Worm (Caenorhabditis elegans) whole organism, L1 larva: ENCODE measurements around the gene F38B7.17.

Experiments
- C04F5.9 ChIP-seq: sonication (generic microtip); optimal IDR thresholded peaks from 2 replicates; lab custom pipeline; 2016; ENCODE audit warnings: missing genetic modification characterization, missing compliant biosample characterization
- C34B4.2 ChIP-seq: sonication (generic microtip); optimal IDR thresholded peaks from 2 replicates; lab custom pipeline; 2017; ENCODE audit warnings: mild to moderate bottlenecking, missing genetic modification characterization, missing compliant biosample characterization
- aha-1 ChIP-seq: fragments of 150-350 bp; optimal IDR thresholded peaks from 2 replicates; lab custom pipeline; 2014; ENCODE audit warnings: missing biosample characterization, missing genetic modification characterization
- aly-2 ChIP-seq: fragments of 150-350 bp; optimal IDR thresholded peaks from 2 replicates; lab custom pipeline; 2014; ENCODE audit warnings: missing biosample characterization, missing genetic modification characterization
- ceh-63 ChIP-seq: fragments of 200-800 bp; sonication (Bioruptor generic); optimal IDR thresholded peaks from 2 replicates; lab custom pipeline; 2018; ENCODE audit warnings: mild to moderate bottlenecking, missing genetic modification characterization, missing compliant biosample characterization
- ceh-82 ChIP-seq, 3 experiments: fragments of 150-350 bp in 1 of 3; sonication (generic microtip) in 2 of 3; optimal IDR thresholded peaks; 2 replicates each; lab custom pipeline; 2014 to 2017; ENCODE audit warnings: missing biosample characterization in 3 of 3, missing genetic modification characterization in 3 of 3
- ceh-90 ChIP-seq: sonication (generic microtip); optimal IDR thresholded peaks from 2 replicates; lab custom pipeline; 2016; ENCODE audit warnings: missing genetic modification characterization, missing compliant biosample characterization
- dpl-1 ChIP-seq, 3 experiments: fragments of 150-350 bp in 2 of 3; sonication (generic microtip) in 1 of 3; optimal IDR thresholded peaks; 2 replicates each; lab custom pipeline; 2014 to 2017; ENCODE audit warnings: missing biosample characterization in 3 of 3, missing genetic modification characterization in 3 of 3, missing genetic modification reagents in 3 of 3
- dsc-1 ChIP-seq: sonication (generic microtip); optimal IDR thresholded peaks from 2 replicates; lab custom pipeline; 2016; ENCODE audit warnings: mild to moderate bottlenecking, missing genetic modification characterization, missing compliant biosample characterization
- efl-3 ChIP-seq: fragments of 200-800 bp; sonication (Bioruptor generic); optimal IDR thresholded peaks from 2 replicates; lab custom pipeline; 2018; ENCODE audit warnings: mild to moderate bottlenecking, missing genetic modification characterization, missing compliant biosample characterization
- egl-13 ChIP-seq: sonication (generic microtip); optimal IDR thresholded peaks from 2 replicates; lab custom pipeline; 2016; ENCODE audit warnings: missing genotype, missing genetic modification reagents, missing genetic modification characterization, missing compliant biosample characterization
- egl-27 ChIP-seq, 2 experiments: fragments of 150-350 bp in 1 of 2; sonication (generic microtip); optimal IDR thresholded peaks; 3 replicates each; lab custom pipeline; 2017 to 2018; ENCODE audit warnings: missing biosample characterization in 2 of 2, missing genetic modification characterization in 2 of 2, missing genetic modification reagents in 2 of 2
- elt-2 ChIP-seq: sonication (generic microtip); optimal IDR thresholded peaks from 2 replicates; lab custom pipeline; 2016; ENCODE audit warnings: missing genetic modification characterization, mild to moderate bottlenecking, inconsistent platforms, missing compliant biosample characterization, missing genetic modification reagents
- elt-3 ChIP-seq, 6 experiments: fragments of 150-350 bp in 1 of 6; sonication (generic microtip); optimal IDR thresholded peaks; 2 replicates each; lab custom pipeline; 2017 to 2018; ENCODE audit warnings: missing biosample characterization in 6 of 6, missing genetic modification characterization in 6 of 6, inconsistent platforms in 1 of 6
- fkh-10 ChIP-seq: sonication (generic microtip); optimal IDR thresholded peaks from 2 replicates; lab custom pipeline; 2017; ENCODE audit warnings: missing biosample characterization, missing genetic modification reagents, missing genetic modification characterization
- grh-1 ChIP-seq: fragments of 200-800 bp; sonication (Bioruptor generic); IDR thresholded peaks from 2 replicates; pipeline ENCODE4 v1.3.6; 2022; ENCODE audit warnings: missing genetic modification reagents, missing genetic modification characterization, missing compliant biosample characterization
- hlh-4 ChIP-seq: sonication (generic microtip); optimal IDR thresholded peaks from 2 replicates; lab custom pipeline; 2016; ENCODE audit warnings: mild to moderate bottlenecking, missing genetic modification characterization, missing compliant biosample characterization
- hpl-2 ChIP-seq: fragments of 150-350 bp; optimal IDR thresholded peaks from 2 replicates; lab custom pipeline; 2014; ENCODE audit warnings: missing biosample characterization, missing genetic modification reagents, missing genetic modification characterization
- irx-1 ChIP-seq: sonication (generic microtip); optimal IDR thresholded peaks from 2 replicates; lab custom pipeline; 2016; ENCODE audit warnings: missing genetic modification characterization, missing compliant biosample characterization
- isw-1 ChIP-seq: fragments of 200-800 bp; sonication (Bioruptor generic); IDR thresholded peaks from 2 replicates; pipeline ENCODE4 v1.3.6; 2022; ENCODE audit warnings: missing genetic modification characterization, missing compliant biosample characterization
- jun-1 ChIP-seq: fragments of 150-350 bp; optimal IDR thresholded peaks from 2 replicates; lab custom pipeline; 2014; ENCODE audit warnings: missing biosample characterization, missing genetic modification reagents, missing genetic modification characterization
- lin-15B ChIP-seq: fragments of 150-350 bp; sonication (generic microtip); optimal IDR thresholded peaks from 3 replicates; lab custom pipeline; 2014; ENCODE audit warnings: missing biosample characterization, missing genetic modification characterization
- lin-35 ChIP-seq, 2 experiments: fragments of 150-350 bp; optimal IDR thresholded peaks; 2 replicates each; lab custom pipeline; 2014; ENCODE audit warnings: missing biosample characterization in 2 of 2, missing genetic modification characterization in 2 of 2, missing genetic modification reagents in 2 of 2
- lir-3 ChIP-seq: sonication (generic microtip); optimal IDR thresholded peaks from 2 replicates; lab custom pipeline; 2016; ENCODE audit warnings: mild to moderate bottlenecking, missing genetic modification characterization, moderate library complexity, missing compliant biosample characterization; ENCODE audit not compliant: poor library complexity
- lsy-2 ChIP-seq, 2 experiments: fragments of 150-350 bp; optimal IDR thresholded peaks; 2 replicates each; lab custom pipeline; 2014; ENCODE audit warnings: missing biosample characterization in 2 of 2, missing genetic modification characterization in 2 of 2
- mdl-1 ChIP-seq, 2 experiments: fragments of 150-350 bp; optimal IDR thresholded peaks; 2 replicates each; lab custom pipeline; 2014 to 2017; ENCODE audit warnings: missing biosample characterization in 2 of 2, missing genetic modification characterization in 2 of 2, inconsistent platforms in 1 of 2
- mef-2 ChIP-seq: fragments of 150-350 bp; optimal IDR thresholded peaks from 2 replicates; lab custom pipeline; 2014; ENCODE audit warnings: missing biosample characterization, missing genetic modification characterization
- mep-1 ChIP-seq: fragments of 150-350 bp; optimal IDR thresholded peaks from 2 replicates; lab custom pipeline; 2014; ENCODE audit warnings: missing biosample characterization, missing genetic modification characterization
- nhr-11 ChIP-seq: fragments of 150-350 bp; optimal IDR thresholded peaks from 2 replicates; lab custom pipeline; 2014; ENCODE audit warnings: missing biosample characterization, missing genetic modification characterization
- nhr-19 ChIP-seq: fragments of 200-800 bp; sonication (Bioruptor generic); conservative IDR thresholded peaks from 2 replicates; pipeline ENCODE4 v1.3.6; 2022; ENCODE audit warnings: missing genetic modification characterization, missing compliant biosample characterization
- nhr-20 ChIP-seq: sonication (generic microtip); optimal IDR thresholded peaks from 2 replicates; lab custom pipeline; 2016; ENCODE audit warnings: mild to moderate bottlenecking, missing genetic modification characterization, missing compliant biosample characterization
- nhr-47 ChIP-seq: sonication (generic microtip); optimal IDR thresholded peaks from 2 replicates; lab custom pipeline; 2016; ENCODE audit warnings: mild to moderate bottlenecking, missing genetic modification characterization, moderate library complexity, missing compliant biosample characterization
- nhr-71 ChIP-seq: sonication (generic microtip); optimal IDR thresholded peaks from 2 replicates; lab custom pipeline; 2016; ENCODE audit warnings: mild to moderate bottlenecking, missing genetic modification characterization, moderate library complexity, missing compliant biosample characterization
- nhr-76 ChIP-seq: sonication (generic microtip); optimal IDR thresholded peaks from 2 replicates; lab custom pipeline; 2017; ENCODE audit warnings: missing biosample characterization, missing genetic modification characterization
- nhr-77 ChIP-seq: fragments of 150-350 bp; optimal IDR thresholded peaks from 2 replicates; lab custom pipeline; 2014; ENCODE audit warnings: missing biosample characterization, missing genetic modification characterization
- nhr-84 ChIP-seq: sonication (generic microtip); optimal IDR thresholded peaks from 2 replicates; lab custom pipeline; 2017; ENCODE audit warnings: missing biosample characterization, missing genetic modification characterization
- pax-3 ChIP-seq: fragments of 200-800 bp; sonication (Bioruptor generic); optimal IDR thresholded peaks from 2 replicates; lab custom pipeline; 2018; ENCODE audit warnings: mild to moderate bottlenecking, missing genetic modification characterization, moderate library complexity, missing compliant biosample characterization
- rnt-1 ChIP-seq: sonication (generic microtip); optimal IDR thresholded peaks from 2 replicates; lab custom pipeline; 2016; ENCODE audit warnings: mild to moderate bottlenecking, missing genetic modification characterization, moderate library complexity, missing compliant biosample characterization
- snu-23 ChIP-seq: sonication (generic microtip); optimal IDR thresholded peaks from 2 replicates; lab custom pipeline; 2016; ENCODE audit warnings: missing genetic modification characterization, missing compliant biosample characterization
- sup-37 ChIP-seq: fragments of 200-800 bp; sonication (Bioruptor generic); optimal IDR thresholded peaks from 2 replicates; lab custom pipeline; 2018; ENCODE audit warnings: mild to moderate bottlenecking, missing genetic modification characterization, missing compliant biosample characterization
- swsn-7 ChIP-seq: sonication (generic microtip); optimal IDR thresholded peaks from 2 replicates; lab custom pipeline; 2016; ENCODE audit warnings: missing genetic modification characterization, missing compliant biosample characterization
- tbx-2 ChIP-seq: sonication (generic microtip); optimal IDR thresholded peaks from 2 replicates; lab custom pipeline; 2016; ENCODE audit warnings: missing genetic modification characterization, missing compliant biosample characterization
- unc-130 ChIP-seq: fragments of 150-350 bp; optimal IDR thresholded peaks from 2 replicates; lab custom pipeline; 2017; ENCODE audit warnings: missing biosample characterization, missing genetic modification characterization, inconsistent platforms
- unc-30 ChIP-seq: sonication (generic microtip); optimal IDR thresholded peaks from 2 replicates; lab custom pipeline; 2017; ENCODE audit warnings: missing biosample characterization, missing genetic modification characterization
- unc-62 ChIP-seq: fragments of 150-350 bp; optimal IDR thresholded peaks from 2 replicates; lab custom pipeline; 2014; ENCODE audit warnings: missing biosample characterization, missing genetic modification reagents, missing genetic modification characterization
- unc-98 ChIP-seq: fragments of 200-800 bp; sonication (Bioruptor generic); IDR thresholded peaks from 2 replicates; pipeline ENCODE4 v1.3.6; 2022; ENCODE audit warnings: missing genetic modification characterization, missing compliant biosample characterization
- vab-15 ChIP-seq: sonication (generic microtip); optimal IDR thresholded peaks from 2 replicates; lab custom pipeline; 2017; ENCODE audit warnings: missing genotype, mild to moderate bottlenecking, missing genetic modification characterization, missing compliant biosample characterization
- zip-4 ChIP-seq: fragments of 200-800 bp; sonication (Bioruptor generic); optimal IDR thresholded peaks from 2 replicates; lab custom pipeline; 2018; ENCODE audit warnings: mild to moderate bottlenecking, missing genetic modification characterization, moderate library complexity, missing compliant biosample characterization
- ztf-11 ChIP-seq, 2 experiments: sonication (generic microtip); optimal IDR thresholded peaks; 2 replicates each; lab custom pipeline; 2016 to 2017; ENCODE audit warnings: missing genetic modification characterization in 2 of 2, missing biosample characterization in 1 of 2, missing compliant biosample characterization in 1 of 2
- ztf-4 ChIP-seq: fragments of 150-350 bp; optimal IDR thresholded peaks from 2 replicates; lab custom pipeline; 2014; ENCODE audit warnings: missing biosample characterization, missing genetic modification characterization

F38B7.17 gene

DNA sequence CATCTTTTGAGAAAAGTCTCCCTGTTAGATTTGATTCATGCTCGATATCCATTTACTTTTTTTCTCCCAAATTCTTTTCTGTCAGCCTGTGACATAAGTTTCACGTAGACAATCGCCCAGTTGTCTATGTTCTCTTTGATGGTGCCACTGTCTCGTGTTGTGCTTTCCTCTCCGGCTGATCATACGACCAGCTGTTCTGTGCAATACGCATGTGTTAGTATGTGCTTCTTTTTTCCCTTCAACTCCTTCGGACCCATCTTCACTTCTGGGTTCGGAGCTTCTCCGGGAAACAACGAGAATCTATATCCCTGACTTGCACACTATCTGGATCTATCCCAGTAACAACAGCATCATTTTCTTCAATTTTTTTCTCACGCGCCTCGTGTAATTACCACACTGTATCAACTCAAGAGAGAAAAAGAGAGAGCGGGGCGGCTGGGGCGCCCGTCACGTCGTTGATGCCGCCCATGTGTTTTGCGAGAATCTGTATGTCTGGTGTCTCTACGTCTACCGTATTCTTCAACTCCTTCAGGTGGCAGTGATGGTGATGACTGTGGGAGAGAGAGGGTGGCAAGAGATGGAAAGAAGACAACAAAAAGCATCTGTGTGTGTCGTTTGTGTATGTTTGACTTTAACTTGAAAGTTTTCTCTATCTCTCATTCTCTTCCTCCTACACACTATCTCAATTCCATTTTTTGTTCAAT lies 16.8 kb downstream of the F38B7.17 start (continued):
- peak; percentile 29 for TF ChIP-seq lir-3 (tag; lab: Kevin White, UChicago)
- peak; percentile 58 for TF ChIP-seq jun-1 (tag; lab: Kevin White, UChicago)
- no peak for TF ChIP-seq fkh-10
- TF ChIP-seq nhr-11 (tag; lab: Kevin White, UChicago): peak; percentile 30
- TF ChIP-seq unc-30 (tag; lab: Kevin White, UChicago): no peak
- no peak; the same call in 1 of the 2 replicates for TF ChIP-seq isw-1
- peak; percentile 94 for TF ChIP-seq snu-23
- TF ChIP-seq nhr-19 (GFP tag; lab: Robert Waterston, UW): peak; percentile 84
- peak; percentile 53 to 78 for TF ChIP-seq lin-35 (GFP tag; optimal IDR thresholded peaks at IDR 0.05; lab: Kevin White, UChicago)
- TF ChIP-seq C04F5.9 (tag; lab: Kevin White, UChicago): peak; percentile 2
- TF ChIP-seq egl-27 (tag; optimal IDR thresholded peaks at IDR 0.05; lab: Kevin White, UChicago): peak; percentile 80 to 84
- peak; percentile 19 to 55 (median 25) for TF ChIP-seq dpl-1 (GFP tag; optimal IDR thresholded peaks at IDR 0.05; lab: Kevin White, UChicago)
- peak; percentile 54 for TF ChIP-seq irx-1 (tag; lab: Kevin White, UChicago)
- TF ChIP-seq elt-2 (tag; lab: Kevin White, UChicago): peak; percentile 74
- TF ChIP-seq mdl-1 (tag; optimal IDR thresholded peaks at IDR 0.05; lab: Kevin White, UChicago): peak; percentile 53 to 96
- TF ChIP-seq pax-3 (tag; lab: Kevin White, UChicago): no peak
- no peak for TF ChIP-seq nhr-76 (tag; lab: Kevin White, UChicago)
- TF ChIP-seq ztf-11 (tag; optimal IDR thresholded peaks at IDR 0.05; lab: Kevin White, UChicago): peak in 1 of 2 experiments; percentile 13
- no peak for TF ChIP-seq egl-13
- peak; percentile 20 for TF ChIP-seq hpl-2
- peak; percentile 91 for TF ChIP-seq tbx-2 (tag; lab: Kevin White, UChicago)
- peak; percentile 76 for TF ChIP-seq nhr-47
- peak; percentile 81 for TF ChIP-seq swsn-7
- peak; percentile 77 for TF ChIP-seq grh-1 (GFP tag; lab: Robert Waterston, UW)
- peak; percentile 67 to 92 for TF ChIP-seq lsy-2 (tag; optimal IDR thresholded peaks at IDR 0.05; lab: Kevin White, UChicago)
- TF ChIP-seq zip-4 (GFP tag; lab: Kevin White, UChicago): no peak
- TF ChIP-seq nhr-84 (tag; lab: Kevin White, UChicago): no peak
- no peak for TF ChIP-seq aly-2 (tag; lab: Kevin White, UChicago)
- TF ChIP-seq hlh-4: no peak
- no peak for TF ChIP-seq ceh-63
- TF ChIP-seq ztf-4: peak; percentile 2
- TF ChIP-seq dsc-1 (tag; lab: Kevin White, UChicago): peak; percentile 97
- TF ChIP-seq nhr-20 (tag; lab: Kevin White, UChicago): peak; percentile 97
- TF ChIP-seq mep-1 (tag; lab: Kevin White, UChicago): peak; percentile 74
- peak in 1 of 3 experiments; percentile 50 for TF ChIP-seq ceh-82 (tag; optimal IDR thresholded peaks at IDR 0.05; lab: Kevin White, UChicago)
- TF ChIP-seq nhr-77 (tag; lab: Kevin White, UChicago): peak; percentile 79
- TF ChIP-seq aha-1 (tag; lab: Kevin White, UChicago): no peak
- no peak for TF ChIP-seq efl-3
- TF ChIP-seq C34B4.2 (tag; lab: Kevin White, UChicago): no peak
- no peak for TF ChIP-seq lin-15B (tag; lab: Kevin White, UChicago)
- TF ChIP-seq sup-37 (GFP tag; lab: Kevin White, UChicago): peak; percentile 51
- peak; percentile 24 for TF ChIP-seq mef-2 (tag; lab: Kevin White, UChicago)
- no peak for TF ChIP-seq unc-62 (GFP tag; lab: Kevin White, UChicago)
- TF ChIP-seq unc-130 (tag; lab: Kevin White, UChicago): peak; percentile 89
- TF ChIP-seq elt-3 (tag; optimal IDR thresholded peaks at IDR 0.05; lab: Kevin White, UChicago): peak in 5 of 6 experiments; percentile 23 to 82 (median 69)
- TF ChIP-seq nhr-71: peak; percentile 97
- TF ChIP-seq unc-98 (GFP tag; lab: Robert Waterston, UW): no peak; the same call in 1 of the 2 replicates
- TF ChIP-seq vab-15 (tag; lab: Kevin White, UChicago): peak; percentile 52
- TF ChIP-seq ceh-90 (tag; lab: Kevin White, UChicago): no peak
- peak; percentile 79 for TF ChIP-seq rnt-1 (tag; lab: Kevin White, UChicago)
